Fruit fly (Drosophila melanogaster) whole organism, wandering third instar larva: ENCODE measurements around the gene Ocrl.

Experiments used
- Abd-B ChIP-seq: fragments of >200 bp; optimal IDR thresholded peaks from 2 replicates; lab custom pipeline; 2017; ENCODE audit warnings: missing biosample characterization, missing genetic modification characterization
- CG32264 ChIP-seq: fragments of 200-800 bp; sonication (Bioruptor generic); optimal IDR thresholded peaks from 2 replicates; lab custom pipeline; 2016; ENCODE audit warnings: missing biosample characterization, missing genetic modification characterization
- CG9705 ChIP-seq: fragments of 200-800 bp; sonication (Bioruptor generic); optimal IDR thresholded peaks from 2 replicates; lab custom pipeline; 2018; ENCODE audit warnings: missing biosample characterization, mild to moderate bottlenecking, missing genetic modification characterization
- CrebA ChIP-seq: fragments of 200-800 bp; sonication (Bioruptor generic); optimal IDR thresholded peaks from 2 replicates; lab custom pipeline; 2016; ENCODE audit warnings: missing biosample characterization, mild to moderate bottlenecking, missing genetic modification characterization, borderline replicate concordance
- Dfd ChIP-seq: fragments of >200 bp; optimal IDR thresholded peaks from 2 replicates; lab custom pipeline; 2017; ENCODE audit warnings: missing biosample characterization, missing genetic modification characterization
- Dif ChIP-seq: fragments of 200-275, 200-300 bp; sonication (Bioruptor generic); optimal IDR thresholded peaks from 2 replicates; lab custom pipeline; 2018; ENCODE audit warnings: missing biosample characterization, missing genetic modification characterization; ENCODE audit not compliant: partially characterized antibody
- HLH106 ChIP-seq: fragments of 200-800 bp; optimal IDR thresholded peaks from 3 replicates; lab custom pipeline; 2019; ENCODE audit warnings: missing biosample characterization, mild to moderate bottlenecking, missing genetic modification characterization, moderate library complexity
- Hnf4 ChIP-seq: fragments of 200-800 bp; sonication (Bioruptor generic); optimal IDR thresholded peaks from 2 replicates; lab custom pipeline; 2016; ENCODE audit warnings: missing biosample characterization, mild to moderate bottlenecking, missing genetic modification characterization
- Hr78 ChIP-seq: fragments of >200 bp; optimal IDR thresholded peaks from 2 replicates; lab custom pipeline; 2017; ENCODE audit warnings: missing biosample characterization, missing genetic modification characterization
- Hr83 ChIP-seq: fragments of 200-300 bp; sonication (Bioruptor generic); optimal IDR thresholded peaks from 2 replicates; lab custom pipeline; 2016; ENCODE audit warnings: missing biosample characterization, mild to moderate bottlenecking, missing genetic modification characterization, moderate library complexity; ENCODE audit not compliant: poor library complexity, severe bottlenecking
- Jra ChIP-seq: sonication (Bioruptor generic); optimal IDR thresholded peaks from 2 replicates; lab custom pipeline; 2016; ENCODE audit warnings: missing biosample characterization, missing genetic modification characterization
- Mio ChIP-seq: sonication (Bioruptor generic); optimal IDR thresholded peaks from 2 replicates; lab custom pipeline; 2016; ENCODE audit warnings: missing biosample characterization, missing genetic modification characterization
- Myc ChIP-seq: fragments of >200 bp; optimal IDR thresholded peaks from 2 replicates; lab custom pipeline; 2017
- N ChIP-seq: fragments of >200 bp; optimal IDR thresholded peaks from 2 replicates; lab custom pipeline; 2018; ENCODE audit warnings: missing biosample characterization, missing external identifiers, missing genetic modification characterization
- OdsH ChIP-seq: fragments of 200-800 bp; sonication (Bioruptor generic); optimal IDR thresholded peaks from 2 replicates; lab custom pipeline; 2016; ENCODE audit warnings: missing biosample characterization, mild to moderate bottlenecking, missing genetic modification characterization
- Rel ChIP-seq, 2 experiments: fragments of 200-800 bp; sonication (Bioruptor generic) in 1 of 2; optimal IDR thresholded peaks; 2 replicates in 1 of 2; 3 replicates in 1 of 2; lab custom pipeline; 2016 to 2019; ENCODE audit warnings: mild to moderate bottlenecking in 2 of 2, missing biosample characterization in 2 of 2, missing genetic modification characterization in 2 of 2, moderate library complexity in 1 of 2
- Sp1 ChIP-seq: fragments of 200-800 bp; sonication (Bioruptor generic); optimal IDR thresholded peaks from 3 replicates; lab custom pipeline; 2019; ENCODE audit warnings: missing biosample characterization, mild to moderate bottlenecking, missing genetic modification characterization, moderate library complexity
- Vsx2 ChIP-seq: fragments of 200-300, 225-300 bp; sonication (Bioruptor generic); optimal IDR thresholded peaks from 2 replicates; lab custom pipeline; 2018; ENCODE audit warnings: missing biosample characterization, missing genetic modification characterization; ENCODE audit not compliant: partially characterized antibody
- br ChIP-seq: fragments of 200-800 bp; sonication (Bioruptor generic); optimal IDR thresholded peaks from 2 replicates; lab custom pipeline; 2016; ENCODE audit warnings: missing biosample characterization, missing genetic modification characterization
- brk ChIP-seq: fragments of 200-800 bp; sonication (Bioruptor generic); optimal IDR thresholded peaks from 2 replicates; lab custom pipeline; 2016; ENCODE audit warnings: missing biosample characterization, mild to moderate bottlenecking, missing genetic modification characterization
- dl ChIP-seq, 2 experiments: fragments of 175-275, 200-275 bp in 1 of 2; fragments of 200-275 bp in 1 of 2; sonication (Bioruptor generic); optimal IDR thresholded peaks; lab custom pipeline; 2018; ENCODE audit warnings: mild to moderate bottlenecking in 2 of 2, missing biosample characterization in 2 of 2, missing genetic modification characterization in 2 of 2, moderate library complexity in 2 of 2; ENCODE audit not compliant: partially characterized antibody in 2 of 2, insufficient read depth in 1 of 2
- dmrt93B ChIP-seq: fragments of 200-800 bp; sonication (Bioruptor generic); optimal IDR thresholded peaks from 2 replicates; lab custom pipeline; 2018; ENCODE audit warnings: missing biosample characterization, mild to moderate bottlenecking, missing genetic modification characterization
- dsf ChIP-seq: sonication (Bioruptor generic); optimal IDR thresholded peaks from 2 replicates; lab custom pipeline; 2016; ENCODE audit warnings: missing biosample characterization, missing genetic modification characterization, borderline replicate concordance
- ey ChIP-seq: fragments of 200-800 bp; sonication (Bioruptor generic); optimal IDR thresholded peaks from 2 replicates; lab custom pipeline; 2016; ENCODE audit warnings: missing biosample characterization, missing genetic modification characterization
- foxo ChIP-seq, 2 experiments: fragments of 200-800 bp; sonication (Bioruptor generic); optimal IDR thresholded peaks; 2 replicates in 1 of 2; 3 replicates in 1 of 2; lab custom pipeline; 2016 to 2017; ENCODE audit warnings: missing biosample characterization in 2 of 2, missing genetic modification characterization in 2 of 2
- h ChIP-seq: fragments of 200-800 bp; sonication (Bioruptor generic); optimal IDR thresholded peaks from 3 replicates; lab custom pipeline; 2016; ENCODE audit warnings: missing biosample characterization, mild to moderate bottlenecking, missing genetic modification characterization
- jim ChIP-seq: fragments of 175-275, 200-325 bp; sonication (Bioruptor generic); optimal IDR thresholded peaks from 2 replicates; lab custom pipeline; 2016; ENCODE audit warnings: missing biosample characterization, mild to moderate bottlenecking, missing genetic modification characterization
- lola ChIP-seq: fragments of >200 bp; optimal IDR thresholded peaks from 2 replicates; lab custom pipeline; 2017; ENCODE audit warnings: missing biosample characterization, missing genetic modification characterization
- pan ChIP-seq: fragments of >200 bp; optimal IDR thresholded peaks from 2 replicates; lab custom pipeline; 2017
- psq ChIP-seq: fragments of 200-800 bp; sonication (Bioruptor generic); optimal IDR thresholded peaks from 3 replicates; lab custom pipeline; 2017; ENCODE audit warnings: missing biosample characterization, mild to moderate bottlenecking, missing genetic modification characterization, moderate library complexity
- sage ChIP-seq: fragments of 200-800 bp; sonication (Bioruptor generic); optimal IDR thresholded peaks from 2 replicates; lab custom pipeline; 2016; ENCODE audit warnings: missing biosample characterization, mild to moderate bottlenecking, missing genetic modification characterization
- sv ChIP-seq: fragments of 200-800 bp; sonication (Bioruptor generic); optimal IDR thresholded peaks from 3 replicates; lab custom pipeline; 2016; ENCODE audit warnings: missing biosample characterization, missing genetic modification characterization
- tai ChIP-seq: sonication (Bioruptor generic); optimal IDR thresholded peaks from 2 replicates; lab custom pipeline; 2016; ENCODE audit warnings: missing biosample characterization, missing genetic modification characterization
- usp ChIP-seq: fragments of >200 bp; optimal IDR thresholded peaks from 2 replicates; lab custom pipeline; 2017; ENCODE audit warnings: missing biosample characterization, missing genetic modification characterization
- woc ChIP-seq: sonication (Bioruptor generic); optimal IDR thresholded peaks from 2 replicates; lab custom pipeline; 2016; ENCODE audit warnings: missing biosample characterization, mild to moderate bottlenecking, missing genetic modification characterization

Gene Ocrl

dm6 chrX:1880779-1881178 is 42.0 kb upstream of the Ocrl start:
- TF ChIP-seq N (GFP tag; lab: Kevin White, UChicago) (no peak), Myc (lab: Kevin White, UChicago) (no peak), br (GFP tag; lab: Kevin White, UChicago) (no peak), tai (GFP tag; lab: Kevin White, UChicago) (no peak), usp (GFP tag; lab: Kevin White, UChicago) (no peak), sv (no peak), OdsH (GFP tag; lab: Kevin White, UChicago) (no peak), foxo (GFP tag; optimal IDR thresholded peaks at IDR 0.05; lab: Kevin White, UChicago) (no peak), CG9705 (GFP tag; lab: Kevin White, UChicago) (no peak), Rel (GFP tag; optimal IDR thresholded peaks at IDR 0.05; lab: Kevin White, UChicago) (no peak), Rel (tag; optimal IDR thresholded peaks at IDR 0.05; lab: Kevin White, UChicago) (no peak), Hnf4 (GFP tag; lab: Kevin White, UChicago) (no peak), CrebA (no peak), pan (no peak), HLH106 (tag; lab: Kevin White, UChicago) (no peak), h (GFP tag; lab: Kevin White, UChicago) (no peak), sage (no peak)

DNA sequence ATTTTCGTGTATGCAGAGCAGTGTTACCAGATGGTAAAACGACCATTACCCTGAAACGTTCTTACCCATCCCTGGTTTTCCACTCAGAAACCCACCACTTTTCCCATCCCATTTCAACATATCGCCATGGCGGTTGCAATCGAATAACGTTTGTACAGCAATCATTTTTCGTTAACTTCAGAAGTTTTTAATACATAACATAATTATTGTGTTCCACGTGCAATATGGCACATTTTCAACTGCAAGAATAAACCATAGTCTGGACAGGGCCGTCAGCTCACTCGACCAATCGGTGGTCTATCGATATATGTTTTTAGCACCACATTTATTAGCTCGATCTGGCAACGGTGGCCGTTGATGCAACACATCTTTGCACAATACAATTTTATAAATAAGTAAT is 32.9 kb upstream of the Ocrl start, which contains the start of the genes trr and mRpL16:
trr (minus strand) TSS at position 25 of the 400 bp plus-strand sequence.
mRpL16 (plus strand) TSS at position 331 of the 400 bp plus-strand sequence.
- TF ChIP-seq br (GFP tag; lab: Kevin White, UChicago) (no peak), Hnf4 (GFP tag; lab: Kevin White, UChicago) (no peak), CG9705 (GFP tag; lab: Kevin White, UChicago) (peak; percentile 33), usp (GFP tag; lab: Kevin White, UChicago) (no peak), Hr83 (GFP tag; lab: Kevin White, UChicago) (no peak), woc (GFP tag; lab: Kevin White, UChicago) (no peak), sv (no peak), Sp1 (peak; percentile 43), pan (no peak), lola (GFP tag; lab: Kevin White, UChicago) (no peak), tai (GFP tag; lab: Kevin White, UChicago) (no peak), Dfd (GFP tag; lab: Kevin White, UChicago) (no peak), dsf (no peak), Dif (GFP tag; lab: Kevin White, UChicago) (no peak), Hr78 (GFP tag; lab: Kevin White, UChicago) (no peak), Myc (lab: Kevin White, UChicago) (peak; percentile 63), psq (no peak), Rel (GFP tag; optimal IDR thresholded peaks at IDR 0.05; lab: Kevin White, UChicago) (no peak), Rel (tag; optimal IDR thresholded peaks at IDR 0.05; lab: Kevin White, UChicago) (peak; percentile 52), jim (GFP tag; lab: Kevin White, UChicago) (no peak), dl (GFP tag; optimal IDR thresholded peaks at IDR 0.05; lab: Kevin White, UChicago; ENCODE audit: insufficient read depth in 1 of 2, partially characterized antibody in 2 of 2) (no peak), N (GFP tag; lab: Kevin White, UChicago) (no peak), foxo (GFP tag; optimal IDR thresholded peaks at IDR 0.05; lab: Kevin White, UChicago) (no peak), dmrt93B (GFP tag; lab: Kevin White, UChicago) (no peak), h (GFP tag; lab: Kevin White, UChicago) (no peak), CG32264 (GFP tag; lab: Kevin White, UChicago) (no peak), Abd-B (GFP tag; lab: Kevin White, UChicago) (no peak), CrebA (no peak), sage (no peak), Mio (GFP tag; lab: Kevin White, UChicago) (no peak), Jra (GFP tag; lab: Kevin White, UChicago) (no peak), Vsx2 (GFP tag; lab: Kevin White, UChicago) (no peak), OdsH (GFP tag; lab: Kevin White, UChicago) (no peak), brk (GFP tag; lab: Kevin White, UChicago) (no peak), ey (GFP tag; lab: Kevin White, UChicago) (no peak), HLH106 (tag; lab: Kevin White, UChicago) (peak; percentile 58)
- TF ChIP-seq, all 38 proteins: peak for 5

- TF ChIP-seq Hr78 (GFP tag; lab: Kevin White, UChicago) (no peak), CrebA (no peak), psq (no peak), sv (no peak), Sp1 (no peak), Hr83 (GFP tag; lab: Kevin White, UChicago) (no peak), dl (GFP tag; optimal IDR thresholded peaks at IDR 0.05; lab: Kevin White, UChicago; ENCODE audit: insufficient read depth in 1 of 2, partially characterized antibody in 2 of 2) (no peak), Rel (GFP tag; optimal IDR thresholded peaks at IDR 0.05; lab: Kevin White, UChicago) (no peak), Rel (tag; optimal IDR thresholded peaks at IDR 0.05; lab: Kevin White, UChicago) (no peak), h (GFP tag; lab: Kevin White, UChicago) (no peak), jim (GFP tag; lab: Kevin White, UChicago) (no peak)
Observed at dm6 chrX:1893532-1893931, 29.2 kb upstream of the Ocrl start.
